Worm (Caenorhabditis elegans): ENCODE measurements around the gene cest-5.1.

- TF ChIP-seq nhr-25 (tag; optimal IDR thresholded peaks at IDR 0.05) (no peak), ztf-11 (tag; optimal IDR thresholded peaks at IDR 0.05) (no peak), ceh-82 (tag; optimal IDR thresholded peaks at IDR 0.05) (no peak), egl-27 (tag; optimal IDR thresholded peaks at IDR 0.05) (peak; percentile 40), zag-1 (tag; optimal IDR thresholded peaks at IDR 0.05) (no peak), nhr-237 (tag; optimal IDR thresholded peaks at IDR 0.05) (no peak), ztf-1 (GFP tag; conservative IDR thresholded peaks at IDR 0.05) (no peak), elt-1 (tag; optimal IDR thresholded peaks at IDR 0.05) (no peak), ZK546.5 (tag; optimal IDR thresholded peaks at IDR 0.05) (no peak), ceh-16 (tag; optimal IDR thresholded peaks at IDR 0.05) (no peak), lin-39 (tag; optimal IDR thresholded peaks at IDR 0.05) (no peak), nhr-6 (tag; optimal IDR thresholded peaks at IDR 0.05) (peak; percentile 31), snpc-4 (tag; optimal IDR thresholded peaks at IDR 0.05) (no peak), nhr-12 (tag; optimal IDR thresholded peaks at IDR 0.05) (no peak)
Measured at ce11 chrIV:6645867-6646655, 14.5 kb upstream of the cest-5.1 start, which contains the start of gene hil-7.
